Fruit fly (Drosophila melanogaster): Measurements from ENCODE around the gene Art6.

Art6 gene

DNA sequence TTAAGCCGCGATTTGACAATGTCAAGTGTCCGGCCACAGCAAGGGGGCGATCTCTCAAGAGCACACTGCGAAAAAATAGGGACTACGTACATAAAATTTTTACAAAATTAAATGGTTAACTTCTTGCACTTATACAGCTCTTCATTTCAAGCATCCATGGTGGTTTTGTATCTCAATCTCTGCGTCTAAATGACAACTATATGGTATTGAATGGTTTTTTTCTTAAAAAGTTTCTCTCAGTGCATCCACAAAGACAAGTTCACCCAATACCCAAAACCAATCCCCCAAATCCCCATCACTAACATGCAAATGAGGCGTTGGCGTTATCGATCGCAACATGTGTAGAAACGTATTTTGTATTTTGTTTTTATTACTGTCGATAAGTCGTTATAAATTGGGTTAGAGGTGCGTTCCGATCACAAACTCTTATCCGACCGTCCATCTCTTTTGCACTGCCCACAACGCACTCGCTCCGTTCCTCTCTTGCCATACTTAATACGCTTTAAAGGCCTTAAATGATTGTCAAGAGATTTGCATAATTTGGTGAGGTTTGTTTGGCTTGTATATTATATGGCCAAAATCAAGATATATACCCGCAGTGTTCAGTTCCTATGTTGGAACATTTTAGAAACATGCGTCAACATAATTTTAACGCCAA, 30.7 kb downstream of the Art6 start (continued):
- TF ChIP-seq CG17568 (GFP tag; optimal IDR thresholded peaks at IDR 0.05) (peak; percentile 26), tin (GFP tag; optimal IDR thresholded peaks at IDR 0.05) (peak; percentile 80), sima (GFP tag; optimal IDR thresholded peaks at IDR 0.05) (peak; percentile 54), schlank (tag; optimal IDR thresholded peaks at IDR 0.05) (peak; percentile 12), BEAF-32 (GFP tag; optimal IDR thresholded peaks at IDR 0.05) (no peak), en (GFP tag; optimal IDR thresholded peaks at IDR 0.05) (peak; percentile 74), BtbVII (GFP tag; optimal IDR thresholded peaks at IDR 0.05) (peak; percentile 64), Six4 (GFP tag; optimal IDR thresholded peaks at IDR 0.05) (peak; percentile 52), slbo (GFP tag; IDR thresholded peaks at IDR 0.05) (peak; percentile 75), hbn (GFP tag; IDR thresholded peaks at IDR 0.05; ENCODE audit: partially characterized antibody) (no peak), CG17361 (GFP tag; IDR thresholded peaks at IDR 0.05) (peak; percentile 84), Chrac-16 (GFP tag; optimal IDR thresholded peaks at IDR 0.05) (peak; percentile 66), D (optimal IDR thresholded peaks at IDR 0.05) (no peak), D (GFP tag; optimal IDR thresholded peaks at IDR 0.05) (peak; percentile 60), CG2678 (tag; optimal IDR thresholded peaks at IDR 0.05) (peak; percentile 85), ranshi (GFP tag; IDR thresholded peaks at IDR 0.05) (peak; percentile 67), CG4328 (GFP tag; optimal IDR thresholded peaks at IDR 0.05) (no peak), CG10979 (tag; optimal IDR thresholded peaks at IDR 0.05) (peak; percentile 78), CG18599 (GFP tag; optimal IDR thresholded peaks at IDR 0.05) (peak; percentile 68), CG12744 (GFP tag; optimal IDR thresholded peaks at IDR 0.05) (peak; percentile 55), fu2 (GFP tag; optimal IDR thresholded peaks at IDR 0.05) (peak; percentile 47), tna (GFP tag; IDR thresholded peaks at IDR 0.05; ENCODE audit: partially characterized antibody) (no peak), odd (GFP tag; optimal IDR thresholded peaks at IDR 0.05) (peak; percentile 60), wek (GFP tag; optimal IDR thresholded peaks at IDR 0.05) (peak; percentile 50), CG6254 (GFP tag; optimal IDR thresholded peaks at IDR 0.05) (peak; percentile 52), CG5245 (GFP tag; optimal IDR thresholded peaks at IDR 0.05) (peak; percentile 62), pros (GFP tag; optimal IDR thresholded peaks at IDR 0.05) (no peak), ssp (GFP tag; IDR thresholded peaks at IDR 0.05) (peak; percentile 58), CG42726 (GFP tag; IDR thresholded peaks at IDR 0.05; ENCODE audit: partially characterized antibody) (no peak), Nf-YA (GFP tag; IDR thresholded peaks at IDR 0.05) (peak; percentile 64), CG4730 (GFP tag; IDR thresholded peaks at IDR 0.05) (peak; percentile 79), NC2β (GFP tag; optimal IDR thresholded peaks at IDR 0.05) (peak; percentile 76), CG17359 (tag; optimal IDR thresholded peaks at IDR 0.05) (peak; percentile 81), lilli (GFP tag; optimal IDR thresholded peaks at IDR 0.05) (peak; percentile 66), hb (GFP tag; IDR thresholded peaks at IDR 0.05; ENCODE audit: partially characterized antibody) (no peak), nerfin-2 (GFP tag; IDR thresholded peaks at IDR 0.05; ENCODE audit: partially characterized antibody) (no peak), chm (GFP tag; IDR thresholded peaks at IDR 0.05) (peak; percentile 85), mirr (GFP tag; optimal IDR thresholded peaks at IDR 0.05) (no peak), CG30403 (GFP tag; optimal IDR thresholded peaks at IDR 0.05) (peak; percentile 80), tap (tag; optimal IDR thresholded peaks at IDR 0.05) (peak; percentile 74), Sry-β (GFP tag; optimal IDR thresholded peaks at IDR 0.05) (peak; percentile 4), crol (GFP tag; IDR thresholded peaks at IDR 0.05) (no peak), psq (GFP tag; optimal IDR thresholded peaks at IDR 0.05) (no peak), Xbp1 (GFP tag; optimal IDR thresholded peaks at IDR 0.05) (peak; percentile 74), chinmo (GFP tag; IDR thresholded peaks at IDR 0.05; ENCODE audit: partially characterized antibody) (0 out of 4 replicates have a peak, but pooled peaks have one; percentile 62), CG17385 (GFP tag; optimal IDR thresholded peaks at IDR 0.05) (peak; percentile 68), Hr3 (GFP tag; optimal IDR thresholded peaks at IDR 0.05) (peak; percentile 48), Elba2 (GFP tag; optimal IDR thresholded peaks at IDR 0.05) (no peak), CG8765 (GFP tag; IDR thresholded peaks at IDR 0.05) (peak; percentile 59)
